Fruit fly (Drosophila melanogaster) whole organism, embryonic: ENCODE results near the gene Cip4.

Source experiments
- Atf-2 ChIP-seq: fragments of 200-800 bp; sonication (Bioruptor generic); optimal IDR thresholded peaks from 2 replicates; lab custom pipeline; 2016; ENCODE audit warnings: missing biosample characterization, missing genetic modification characterization
- CG12744 ChIP-seq: fragments of 200-800 bp; sonication (Bioruptor generic); optimal IDR thresholded peaks from 2 replicates; lab custom pipeline; 2016; ENCODE audit warnings: missing biosample characterization, missing genetic modification characterization
- CG14050 ChIP-seq: fragments of 200-800 bp; sonication (Bioruptor generic); IDR thresholded peaks from 3 replicates; pipeline ENCODE4 v1.3.6; 2022; ENCODE audit warnings: missing biosample characterization, missing genetic modification characterization
- CG16779 ChIP-seq: fragments of 200-800 bp; sonication (Bioruptor generic); IDR thresholded peaks from 2 replicates; pipeline ENCODE4 v1.3.6; 2022; ENCODE audit warnings: missing biosample characterization, missing genetic modification characterization
- CG17385 ChIP-seq: fragments of 200-800 bp; sonication (Bioruptor generic); optimal IDR thresholded peaks from 3 replicates; lab custom pipeline; 2018; ENCODE audit warnings: missing biosample characterization, mild to moderate bottlenecking, missing genetic modification characterization
- CG17612 ChIP-seq: fragments of 200-800 bp; sonication (Bioruptor generic); IDR thresholded peaks from 2 replicates; pipeline ENCODE4 v1.3.6; 2022; ENCODE audit warnings: missing biosample characterization, missing genetic modification characterization
- CG2120 ChIP-seq: fragments of 200-800 bp; sonication (Bioruptor generic); optimal IDR thresholded peaks from 3 replicates; lab custom pipeline; 2016; ENCODE audit warnings: missing biosample characterization, missing genetic modification characterization
- CG33213 ChIP-seq: fragments of 200-800 bp; sonication (Bioruptor generic); optimal IDR thresholded peaks from 3 replicates; lab custom pipeline; 2016; ENCODE audit warnings: missing biosample characterization, missing genetic modification characterization
- CG33557 ChIP-seq: fragments of 200-800 bp; sonication (Bioruptor generic); optimal IDR thresholded peaks from 2 replicates; lab custom pipeline; 2019; ENCODE audit warnings: missing biosample characterization, mild to moderate bottlenecking, missing genetic modification characterization, moderate library complexity
- CG4730 ChIP-seq: fragments of 200-800 bp; sonication (Bioruptor generic); IDR thresholded peaks from 2 replicates; pipeline ENCODE4 v1.3.6; 2022; ENCODE audit warnings: missing biosample characterization, missing genetic modification characterization
- CG4854 ChIP-seq: fragments of 200-800 bp; sonication (Bioruptor generic); optimal IDR thresholded peaks from 2 replicates; lab custom pipeline; 2016; ENCODE audit warnings: missing biosample characterization, missing genetic modification characterization, inconsistent platforms
- CG6683 ChIP-seq: fragments of 200-800 bp; sonication (Bioruptor generic); optimal IDR thresholded peaks from 2 replicates; lab custom pipeline; 2017; ENCODE audit warnings: missing biosample characterization, mild to moderate bottlenecking, missing genetic modification characterization, missing genetic modification reagents
- CG6765 ChIP-seq: fragments of 200-800 bp; sonication (Bioruptor generic); optimal IDR thresholded peaks from 3 replicates; lab custom pipeline; 2017; ENCODE audit warnings: missing biosample characterization, mild to moderate bottlenecking, missing genetic modification characterization
- CG6813 ChIP-seq: fragments of 200-800 bp; sonication (Bioruptor generic); optimal IDR thresholded peaks from 2 replicates; lab custom pipeline; 2017; ENCODE audit warnings: missing biosample characterization, missing genetic modification characterization, mild to moderate bottlenecking, moderate library complexity, missing genetic modification reagents
- CG7271 ChIP-seq: fragments of 200-800 bp; sonication (Bioruptor generic); optimal IDR thresholded peaks from 2 replicates; lab custom pipeline; 2018; ENCODE audit warnings: missing biosample characterization, mild to moderate bottlenecking, missing genetic modification characterization, moderate library complexity
- CG7556 ChIP-seq: fragments of 200-800 bp; sonication (Bioruptor generic); optimal IDR thresholded peaks from 2 replicates; lab custom pipeline; 2017; ENCODE audit warnings: missing biosample characterization, mild to moderate bottlenecking, missing genetic modification characterization
- CG7928 ChIP-seq: fragments of 200-800 bp; sonication (Bioruptor generic); optimal IDR thresholded peaks from 2 replicates; lab custom pipeline; 2017; ENCODE audit warnings: missing biosample characterization, mild to moderate bottlenecking, missing genetic modification characterization
- CG8765 ChIP-seq: fragments of 200-800 bp; sonication (Bioruptor generic); IDR thresholded peaks from 2 replicates; pipeline ENCODE4 v1.3.6; 2022; ENCODE audit warnings: missing biosample characterization, missing genetic modification characterization
- D19B ChIP-seq: fragments of 200-800 bp; sonication (Bioruptor generic); optimal IDR thresholded peaks from 2 replicates; lab custom pipeline; 2017; ENCODE audit warnings: missing biosample characterization, mild to moderate bottlenecking, missing genetic modification characterization
- Dfd ChIP-seq, 2 experiments: fragments of >200 bp; optimal IDR thresholded peaks; 2 replicates each; lab custom pipeline; 2017; ENCODE audit warnings: missing biosample characterization in 2 of 2, missing genetic modification characterization in 2 of 2
- Dref ChIP-seq: fragments of 200-800 bp; sonication (Bioruptor generic); IDR thresholded peaks from 2 replicates; pipeline ENCODE4 v1.3.6; 2022; ENCODE audit warnings: missing biosample characterization, missing genetic modification characterization
- Gug ChIP-seq: fragments of 200-800 bp; sonication (Bioruptor generic); IDR thresholded peaks from 4 replicates; pipeline ENCODE4 v1.3.6; 2022; ENCODE audit warnings: missing biosample characterization, missing genetic modification characterization
- Hr78 ChIP-seq, 2 experiments: fragments of 200-800 bp in 1 of 2; fragments of >200 bp in 1 of 2; sonication (Bioruptor generic) in 1 of 2; optimal IDR thresholded peaks; 2 replicates each; lab custom pipeline; 2017 to 2019; ENCODE audit warnings: missing biosample characterization in 2 of 2, missing genetic modification characterization in 2 of 2, mild to moderate bottlenecking in 1 of 2, moderate library complexity in 1 of 2
- NK7.1 ChIP-seq: fragments of 200-800 bp; sonication (Bioruptor generic); optimal IDR thresholded peaks from 3 replicates; lab custom pipeline; 2016; ENCODE audit warnings: missing biosample characterization, missing genetic modification characterization
- Neu2 ChIP-seq: fragments of 200-800 bp; sonication (Bioruptor generic); optimal IDR thresholded peaks from 3 replicates; lab custom pipeline; 2016; ENCODE audit warnings: missing biosample characterization, missing genetic modification characterization, borderline replicate concordance
- Side ChIP-seq: fragments of 200-800 bp; sonication (Bioruptor generic); optimal IDR thresholded peaks from 2 replicates; lab custom pipeline; 2016; ENCODE audit warnings: missing biosample characterization, missing genetic modification characterization
- Sin3A ChIP-seq: fragments of >200 bp; optimal IDR thresholded peaks from 2 replicates; lab custom pipeline; 2018
- TFAM ChIP-seq: fragments of 200-800 bp; sonication (Bioruptor generic); optimal IDR thresholded peaks from 2 replicates; lab custom pipeline; 2017; ENCODE audit warnings: missing biosample characterization, missing genetic modification characterization, inconsistent platforms
- Tbp ChIP-seq: fragments of >200 bp; optimal IDR thresholded peaks from 2 replicates; lab custom pipeline; 2018; ENCODE audit warnings: missing biosample characterization, missing genetic modification characterization
- Xbp1 ChIP-seq: fragments of 200-800 bp; sonication (Bioruptor generic); optimal IDR thresholded peaks from 3 replicates; lab custom pipeline; 2016; ENCODE audit warnings: missing biosample characterization, mild to moderate bottlenecking, missing genetic modification characterization
- YL-1 ChIP-seq: fragments of 200-800 bp; sonication (Bioruptor generic); optimal IDR thresholded peaks from 3 replicates; lab custom pipeline; 2017; ENCODE audit warnings: missing biosample characterization, mild to moderate bottlenecking, missing genetic modification characterization
- ac ChIP-seq: fragments of 200-800 bp; sonication (Bioruptor generic); optimal IDR thresholded peaks from 3 replicates; lab custom pipeline; 2017; ENCODE audit warnings: missing biosample characterization, mild to moderate bottlenecking, missing genetic modification characterization
- bab2 ChIP-seq: fragments of 200-800 bp; sonication (Bioruptor generic); optimal IDR thresholded peaks from 2 replicates; lab custom pipeline; 2016; ENCODE audit warnings: missing biosample characterization, missing genetic modification characterization
- cato ChIP-seq: fragments of 200-800 bp; sonication (Bioruptor generic); optimal IDR thresholded peaks from 2 replicates; lab custom pipeline; 2016; ENCODE audit warnings: missing biosample characterization, missing genetic modification characterization, borderline replicate concordance
- chif ChIP-seq, 2 experiments: fragments of 200-800 bp; sonication (Bioruptor generic); optimal IDR thresholded peaks; 3 replicates each; lab custom pipeline; 2016; ENCODE audit warnings: missing biosample characterization in 2 of 2, missing genetic modification characterization in 2 of 2
- chm ChIP-seq: fragments of 200-800 bp; sonication (Bioruptor generic); IDR thresholded peaks from 2 replicates; pipeline ENCODE4 v1.3.6; 2022; ENCODE audit warnings: missing biosample characterization, missing genetic modification characterization
- chn ChIP-seq: fragments of 200-800 bp; sonication (Bioruptor generic); optimal IDR thresholded peaks from 2 replicates; lab custom pipeline; 2016; ENCODE audit warnings: missing biosample characterization, missing genetic modification characterization
- exex ChIP-seq: fragments of 200-800 bp; sonication (Bioruptor generic); optimal IDR thresholded peaks from 4 replicates; lab custom pipeline; 2018; ENCODE audit warnings: missing biosample characterization, mild to moderate bottlenecking, missing genetic modification characterization, moderate library complexity
- hth ChIP-seq: fragments of >200 bp; optimal IDR thresholded peaks from 2 replicates; lab custom pipeline; 2017; ENCODE audit warnings: inconsistent platforms
- knrl ChIP-seq: fragments of 200-800 bp; sonication (Bioruptor generic); IDR thresholded peaks from 3 replicates; pipeline ENCODE4 v1.3.6; 2022; ENCODE audit warnings: missing biosample characterization, missing genetic modification characterization; ENCODE audit not compliant: partially characterized antibody
- maf-S ChIP-seq: fragments of 200-800 bp; sonication (Bioruptor generic); optimal IDR thresholded peaks from 2 replicates; lab custom pipeline; 2016; ENCODE audit warnings: missing biosample characterization, missing genetic modification characterization
- mam ChIP-seq: fragments of 200-800 bp; sonication (Bioruptor generic); optimal IDR thresholded peaks from 3 replicates; lab custom pipeline; 2016; ENCODE audit warnings: missing biosample characterization, missing genetic modification characterization
- nau ChIP-seq: fragments of 200-800 bp; sonication (Bioruptor generic); optimal IDR thresholded peaks from 3 replicates; lab custom pipeline; 2017; ENCODE audit warnings: missing biosample characterization, mild to moderate bottlenecking, missing genetic modification characterization, missing genetic modification reagents
- odd ChIP-seq: fragments of 200-800 bp; sonication (Bioruptor generic); optimal IDR thresholded peaks from 2 replicates; lab custom pipeline; 2017; ENCODE audit warnings: missing biosample characterization, mild to moderate bottlenecking, missing genetic modification characterization
- pb ChIP-seq: fragments of 200-800 bp; sonication (Bioruptor generic); optimal IDR thresholded peaks from 3 replicates; lab custom pipeline; 2016; ENCODE audit warnings: missing biosample characterization, missing genetic modification characterization
- pho ChIP-seq: fragments of 200-800 bp; sonication (Bioruptor generic); optimal IDR thresholded peaks from 2 replicates; lab custom pipeline; 2016; ENCODE audit warnings: missing biosample characterization, missing genetic modification characterization
- phol ChIP-seq: fragments of 200-800 bp; sonication (Bioruptor generic); optimal IDR thresholded peaks from 3 replicates; lab custom pipeline; 2018; ENCODE audit warnings: missing biosample characterization, mild to moderate bottlenecking, missing genetic modification characterization, moderate library complexity
- ranshi ChIP-seq: fragments of 200-800 bp; sonication (Bioruptor generic); IDR thresholded peaks from 2 replicates; pipeline ENCODE4 v1.3.6; 2022; ENCODE audit warnings: missing biosample characterization, missing genetic modification characterization
- run ChIP-seq: fragments of 200-800 bp; sonication (Bioruptor generic); optimal IDR thresholded peaks from 3 replicates; lab custom pipeline; 2018; ENCODE audit warnings: missing biosample characterization, mild to moderate bottlenecking, missing genetic modification characterization
- sna ChIP-seq: fragments of 200-800 bp; sonication (Bioruptor generic); IDR thresholded peaks from 2 replicates; pipeline ENCODE4 v1.3.6; 2022; ENCODE audit warnings: missing biosample characterization, missing genetic modification characterization; ENCODE audit not compliant: partially characterized antibody
- tio ChIP-seq: fragments of 200-800 bp; sonication (Bioruptor generic); optimal IDR thresholded peaks from 2 replicates; lab custom pipeline; 2017; ENCODE audit warnings: missing biosample characterization, missing genetic modification characterization, inconsistent platforms
- trem ChIP-seq: fragments of 200-800 bp; optimal IDR thresholded peaks from 3 replicates; lab custom pipeline; 2019; ENCODE audit warnings: missing biosample characterization, mild to moderate bottlenecking, missing genetic modification characterization, moderate library complexity

The Cip4 gene

dm6 chr3L:4353657-4354075 lies 10.2 kb downstream of the Cip4 start (continued):
- no peak for TF ChIP-seq CG4854 (GFP tag; lab: Kevin White, UChicago)
- no peak for TF ChIP-seq CG12744 (GFP tag; lab: Kevin White, UChicago)
- no peak for TF ChIP-seq CG7271 (tag; lab: Kevin White, UChicago)
- TF ChIP-seq Xbp1 (GFP tag; lab: Kevin White, UChicago): peak; percentile 5
- peak; percentile 2 for TF ChIP-seq odd
- TF ChIP-seq Sin3A (lab: Kevin White, UChicago): no peak
- no peak for TF ChIP-seq pho
- no peak for TF ChIP-seq run (tag; lab: Kevin White, UChicago)
- peak; percentile 80 for TF ChIP-seq CG7556 (GFP tag; lab: Kevin White, UChicago)
- no peak for TF ChIP-seq CG7928 (GFP tag; lab: Kevin White, UChicago)
- 0 out of 2 replicates have a peak, but pooled peaks have one; percentile 12 for TF ChIP-seq ranshi (GFP tag; lab: Robert Waterston, UW)
- TF ChIP-seq CG14050: no peak
- TF ChIP-seq mam: peak; percentile 13
- no peak for TF ChIP-seq hth (lab: Kevin White, UChicago)
- no peak for TF ChIP-seq nau (GFP tag; lab: Kevin White, UChicago)
- TF ChIP-seq D19B (GFP tag; lab: Kevin White, UChicago): peak; percentile 23
- TF ChIP-seq pb (GFP tag; lab: Kevin White, UChicago): no peak
- no peak for TF ChIP-seq CG33557 (GFP tag; lab: Kevin White, UChicago)
- 0 out of 2 replicates have a peak, but pooled peaks have one; percentile 39 for TF ChIP-seq CG16779 (GFP tag; lab: Robert Waterston, UW)
- no peak for TF ChIP-seq Hr78 (GFP tag; optimal IDR thresholded peaks at IDR 0.05; lab: Kevin White, UChicago)
- TF ChIP-seq maf-S: no peak
- no peak for TF ChIP-seq ac (GFP tag; lab: Kevin White, UChicago)
- peak in 1 of 2 experiments; percentile 19 for TF ChIP-seq chif (GFP tag; optimal IDR thresholded peaks at IDR 0.05; lab: Kevin White, UChicago)
- TF ChIP-seq Side (GFP tag; lab: Kevin White, UChicago): no peak
- TF ChIP-seq CG6765 (GFP tag; lab: Kevin White, UChicago): no peak
- no peak for TF ChIP-seq trem (tag; lab: Kevin White, UChicago)
- TF ChIP-seq cato (GFP tag; lab: Kevin White, UChicago): no peak
- TF ChIP-seq bab2 (GFP tag; lab: Kevin White, UChicago): peak; percentile 20
- peak; percentile 6 for TF ChIP-seq chn
- no peak for TF ChIP-seq CG33213 (GFP tag; lab: Kevin White, UChicago)
- TF ChIP-seq YL-1 (GFP tag; lab: Kevin White, UChicago): no peak
- no peak for TF ChIP-seq Dref (GFP tag; lab: Robert Waterston, UW)
- TF ChIP-seq phol (tag; lab: Kevin White, UChicago): no peak
- TF ChIP-seq knrl (GFP tag; lab: Robert Waterston, UW): no peak
- TF ChIP-seq Neu2 (GFP tag; lab: Kevin White, UChicago): no peak
- no peak for TF ChIP-seq chm
- TF ChIP-seq Dfd (GFP tag; optimal IDR thresholded peaks at IDR 0.05; lab: Kevin White, UChicago): no peak
- no peak for TF ChIP-seq Atf-2 (GFP tag; lab: Kevin White, UChicago)
- no peak for TF ChIP-seq CG4730 (GFP tag; lab: Robert Waterston, UW)
- no peak for TF ChIP-seq exex (tag; lab: Kevin White, UChicago)
- TF ChIP-seq CG2120 (GFP tag; lab: Kevin White, UChicago): peak; percentile 60
- TF ChIP-seq CG6683 (GFP tag; lab: Kevin White, UChicago): no peak
- TF ChIP-seq NK7.1 (GFP tag; lab: Kevin White, UChicago): no peak
- no peak for TF ChIP-seq CG17612 (GFP tag; lab: Robert Waterston, UW)
- peak; percentile 18 for TF ChIP-seq CG17385 (GFP tag; lab: Kevin White, UChicago)
- no peak for TF ChIP-seq TFAM
- TF ChIP-seq CG8765 (GFP tag; lab: Robert Waterston, UW): no peak
- no peak for TF ChIP-seq tio (GFP tag; lab: Kevin White, UChicago)
- TF ChIP-seq CG6813: peak; percentile 49
- no peak for TF ChIP-seq Tbp (GFP tag; lab: Kevin White, UChicago)
- no peak for TF ChIP-seq sna (GFP tag; lab: Robert Waterston, UW)
- TF ChIP-seq Gug (GFP tag; lab: Robert Waterston, UW): peak; percentile 51; the same call in 2 of the 4 replicates
